Worm (Caenorhabditis elegans) whole organism, early embryonic: Measurements from ENCODE around the gene C28D4.10.

Experiments used
- B0310.2 ChIP-seq: sonication (generic microtip); optimal IDR thresholded peaks from 2 replicates; lab custom pipeline; 2016; ENCODE audit warnings: mild to moderate bottlenecking, missing genetic modification characterization, missing compliant biosample characterization
- ama-1 ChIP-seq: fragments of 150-350 bp; optimal IDR thresholded peaks from 2 replicates; lab custom pipeline; 2014
- flt-1 ChIP-seq: fragments of 200-800 bp; sonication (Bioruptor generic); IDR thresholded peaks from 2 replicates; pipeline ENCODE4 v1.3.6; 2022; ENCODE audit warnings: missing genetic modification characterization, missing compliant biosample characterization
- hmbx-1 ChIP-seq: sonication (generic microtip); optimal IDR thresholded peaks from 2 replicates; lab custom pipeline; 2016; ENCODE audit warnings: mild to moderate bottlenecking, missing genetic modification characterization, missing compliant biosample characterization
- hnd-1 ChIP-seq: sonication (generic microtip); optimal IDR thresholded peaks from 2 replicates; lab custom pipeline; 2016; ENCODE audit warnings: missing genetic modification characterization, missing compliant biosample characterization
- pes-1 ChIP-seq: fragments of 200-800 bp; sonication (Bioruptor generic); IDR thresholded peaks from 2 replicates; pipeline ENCODE4 v1.3.6; 2022; ENCODE audit warnings: missing genetic modification reagents, missing genetic modification characterization, missing compliant biosample characterization
- scrt-1 ChIP-seq: fragments of 200-800 bp; sonication (Bioruptor generic); IDR thresholded peaks from 2 replicates; pipeline ENCODE4 v1.3.6; 2022; ENCODE audit warnings: missing genetic modification characterization, missing compliant biosample characterization
- tbx-11 ChIP-seq: fragments of 200-800 bp; sonication (Bioruptor generic); IDR thresholded peaks from 2 replicates; pipeline ENCODE4 v1.3.6; 2022; ENCODE audit warnings: missing genetic modification characterization, missing compliant biosample characterization
- tbx-37 ChIP-seq: fragments of 200-800 bp; sonication (Bioruptor generic); conservative IDR thresholded peaks from 2 replicates; pipeline ENCODE4 v1.3.6; 2022; ENCODE audit warnings: missing genetic modification reagents, missing genetic modification characterization, missing compliant biosample characterization

DNA sequence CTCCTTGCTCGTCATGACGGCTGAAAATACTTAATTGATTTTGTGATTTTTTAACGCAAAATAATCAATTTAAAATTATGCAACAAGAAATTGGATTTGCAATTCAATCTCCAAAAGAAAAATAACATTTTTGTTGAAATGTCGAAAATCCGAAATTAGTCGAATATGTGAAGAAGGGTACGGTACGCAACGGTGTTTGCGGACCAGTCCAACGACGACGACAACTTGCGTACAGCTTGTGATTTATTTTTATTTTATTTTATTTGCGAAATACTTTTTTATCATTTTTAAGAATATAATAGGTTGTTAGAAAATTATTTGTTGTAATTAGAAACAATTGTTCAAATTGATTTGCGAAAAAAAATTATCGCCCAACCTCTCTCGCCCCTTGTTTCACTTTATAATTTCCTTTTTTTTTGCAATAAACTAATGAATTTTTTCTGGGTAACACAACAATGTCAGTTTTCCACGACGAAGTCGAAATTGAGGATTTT is 31.5 kb upstream of the C28D4.10 start, which contains the start of the genes dcaf-1 and dph-3:
- no peak for TF ChIP-seq scrt-1 (GFP tag; lab: Robert Waterston, UW)
- TF ChIP-seq flt-1: no peak
- TF ChIP-seq B0310.2 (tag; lab: Kevin White, UChicago): no peak
- no peak for TF ChIP-seq tbx-37
- TF ChIP-seq pes-1 (GFP tag; lab: Robert Waterston, UW): no peak
- TF ChIP-seq hmbx-1 (tag; lab: Kevin White, UChicago): no peak
- no peak for TF ChIP-seq ama-1
- no peak for TF ChIP-seq tbx-11
- no peak for TF ChIP-seq hnd-1 (tag; lab: Kevin White, UChicago)
